In the genomic region with DNA sequence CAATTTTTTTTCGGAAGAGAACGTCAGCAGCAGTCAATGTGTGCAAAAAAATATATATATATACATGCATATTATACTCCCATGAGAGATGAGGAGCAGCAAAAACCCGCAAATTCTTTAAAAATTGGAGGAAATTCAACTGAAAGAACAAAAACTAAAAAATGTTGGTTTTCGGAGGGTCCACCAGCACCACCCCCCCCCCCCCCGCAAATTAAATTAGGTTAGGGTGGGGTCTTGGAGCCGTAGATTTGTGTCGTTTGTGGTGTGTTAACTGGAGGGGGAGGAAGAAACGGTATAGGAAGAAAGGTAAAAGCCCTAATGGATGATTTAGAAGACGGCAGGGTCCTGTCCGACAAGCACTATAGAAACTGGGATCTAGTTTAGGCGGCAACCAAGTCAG, we compare ENCODE assay signal across 3 worm cellular contexts.
TF ChIP-seq lines count a peak whose summit lies in the region.

No protein-coding gene starts in this region.

TF ChIP-seq in whole organism, L1 larva, 84 proteins besides CTCF, POLR2A, EP300 and RAD21:
- TF ChIP-seq fkh-8 (tag; optimal IDR thresholded peaks at IDR 0.05; lab: Kevin White, UChicago) (no peak), zip-4 (GFP tag; optimal IDR thresholded peaks at IDR 0.05; lab: Kevin White, UChicago) (no peak), unc-30 (tag; optimal IDR thresholded peaks at IDR 0.05; lab: Kevin White, UChicago) (no peak), Y116A8C.19 (tag; optimal IDR thresholded peaks at IDR 0.05; lab: Kevin White, UChicago; ENCODE audit: borderline replicate concordance) (no peak), nhr-237 (tag; optimal IDR thresholded peaks at IDR 0.05; lab: Kevin White, UChicago) (no peak), ceh-8 (GFP tag; optimal IDR thresholded peaks at IDR 0.05; lab: Kevin White, UChicago) (peak; percentile 83), efl-1 (optimal IDR thresholded peaks at IDR 0.05; lab: Kevin White, UChicago) (no peak), efl-1 (GFP tag; optimal IDR thresholded peaks at IDR 0.05 in 1 of 2; lab: Kevin White, UChicago) (peak in 1 of 2 experiments; percentile 41), lin-14 (GFP tag; optimal IDR thresholded peaks at IDR 0.05; lab: Kevin White, UChicago) (peak; percentile 1), mdl-1 (tag; optimal IDR thresholded peaks at IDR 0.05; lab: Kevin White, UChicago) (no peak)
TF ChIP-seq in whole organism, L1 larva: peak in this region for 3.

TF ChIP-seq in whole organism, L4 larva, 104 proteins besides CTCF, POLR2A, EP300 and RAD21:
- no peak for TF ChIP-seq fos-1 (tag; optimal IDR thresholded peaks at IDR 0.05; lab: Kevin White, UChicago)
- no peak for TF ChIP-seq daf-8 (GFP tag; IDR thresholded peaks at IDR 0.05; lab: Robert Waterston, UW)
- no peak for TF ChIP-seq aly-2 (tag; optimal IDR thresholded peaks at IDR 0.05; lab: Kevin White, UChicago)
- TF ChIP-seq set-16 (GFP tag; IDR thresholded peaks at IDR 0.05; lab: Robert Waterston, UW), result peak; percentile 69
- TF ChIP-seq lin-39 (tag; optimal IDR thresholded peaks at IDR 0.05; lab: Kevin White, UChicago), result no peak
- no peak for TF ChIP-seq zfp-3 (GFP tag; conservative IDR thresholded peaks at IDR 0.05; lab: Robert Waterston, UW)

TF ChIP-seq in whole organism, young adult, 124 proteins besides CTCF, POLR2A, EP300 and RAD21:
- TF ChIP-seq ceh-79 (tag; optimal IDR thresholded peaks at IDR 0.05; lab: Kevin White, UChicago), result no peak
- TF ChIP-seq atf-7 (tag; optimal IDR thresholded peaks at IDR 0.05; lab: Kevin White, UChicago), result no peak
- TF ChIP-seq ama-1 (optimal IDR thresholded peaks at IDR 0.05; lab: Kevin White, UChicago), result no peak
- TF ChIP-seq ama-1 (GFP tag; optimal IDR thresholded peaks at IDR 0.05; lab: Kevin White, UChicago), result no peak
- TF ChIP-seq B0035.1 (tag; optimal IDR thresholded peaks at IDR 0.05; lab: Kevin White, UChicago), result no peak
- no peak for TF ChIP-seq athp-1 (tag; optimal IDR thresholded peaks at IDR 0.05; lab: Kevin White, UChicago)
- no peak for TF ChIP-seq sdz-38 (tag; optimal IDR thresholded peaks at IDR 0.05; lab: Kevin White, UChicago)
- TF ChIP-seq dpff-1 (tag; optimal IDR thresholded peaks at IDR 0.05; lab: Kevin White, UChicago), result no peak
- no peak for TF ChIP-seq repo-1 (tag; optimal IDR thresholded peaks at IDR 0.05; lab: Kevin White, UChicago)
- no peak for TF ChIP-seq him-1 (tag; optimal IDR thresholded peaks at IDR 0.05; lab: Kevin White, UChicago)
- peak; percentile 74; the same call in 1 of the 2 replicates for TF ChIP-seq egrh-3 (GFP tag; IDR thresholded peaks at IDR 0.05; lab: Robert Waterston, UW)
- TF ChIP-seq zfh-2 (GFP tag; conservative IDR thresholded peaks at IDR 0.05; lab: Robert Waterston, UW), result peak; percentile 69; the same call in 1 of the 2 replicates
